Worm (Caenorhabditis elegans): ENCODE measurements around the gene gpd-2.
A peak's percentile ranks its signal among the peaks of the same experiment; 100 is the strongest.

Gene gpd-2

ce11 chrX:3099832-3100231 is 14.7 kb downstream of the gpd-2 start, which contains the start of gene sec-3 (continued):
- TF ChIP-seq ceh-88 (GFP tag; IDR thresholded peaks at IDR 0.05) (peak; percentile 48; the same call in 1 of the 2 replicates), sup-37 (GFP tag; optimal IDR thresholded peaks at IDR 0.05) (peak; percentile 27), unc-62 (GFP tag; optimal IDR thresholded peaks at IDR 0.05) (no peak), nhr-77 (tag; optimal IDR thresholded peaks at IDR 0.05) (peak; percentile 81), zip-4 (GFP tag; optimal IDR thresholded peaks at IDR 0.05) (peak; percentile 62), pqm-1 (tag; optimal IDR thresholded peaks at IDR 0.05) (no peak), lsy-2 (tag; optimal IDR thresholded peaks at IDR 0.05) (peak; percentile 85 to 89), unc-130 (tag; optimal IDR thresholded peaks at IDR 0.05) (peak; percentile 86), elt-3 (tag; optimal IDR thresholded peaks at IDR 0.05) (peak in 3 of 6 experiments; percentile 27 to 91 (median 45)), C16A3.4 (tag; optimal IDR thresholded peaks at IDR 0.05) (peak; percentile 91), egl-13 (tag; optimal IDR thresholded peaks at IDR 0.05) (peak; percentile 74), hlh-17 (GFP tag; optimal IDR thresholded peaks at IDR 0.05; ENCODE audit: borderline replicate concordance) (no peak), lin-14 (GFP tag; optimal IDR thresholded peaks at IDR 0.05) (peak; percentile 96), nhr-90 (tag; optimal IDR thresholded peaks at IDR 0.05; ENCODE audit: poor library complexity) (peak; percentile 94), lin-35 (GFP tag; optimal IDR thresholded peaks at IDR 0.05) (peak; percentile 74 to 89), ces-1 (GFP tag; optimal IDR thresholded peaks at IDR 0.05) (no peak), fkh-4 (tag; optimal IDR thresholded peaks at IDR 0.05; ENCODE audit: borderline replicate concordance) (peak; percentile 37), efl-3 (GFP tag; optimal IDR thresholded peaks at IDR 0.05) (no peak), lir-3 (tag; optimal IDR thresholded peaks at IDR 0.05; ENCODE audit: poor library complexity) (peak; percentile 62), fkh-8 (tag; optimal IDR thresholded peaks at IDR 0.05) (peak; percentile 67), dsc-1 (tag; optimal IDR thresholded peaks at IDR 0.05) (peak; percentile 92), mep-1 (tag; optimal IDR thresholded peaks at IDR 0.05) (peak; percentile 96), lin-39 (tag; optimal IDR thresholded peaks at IDR 0.05) (peak; percentile 90), blmp-1 (tag; optimal IDR thresholded peaks at IDR 0.05) (peak; percentile 77), xbp-1 (tag; optimal IDR thresholded peaks at IDR 0.05) (peak; percentile 90), elt-2 (tag; optimal IDR thresholded peaks at IDR 0.05) (peak; percentile 85), ceh-8 (GFP tag; optimal IDR thresholded peaks at IDR 0.05) (peak; percentile 66), C34B4.2 (tag; optimal IDR thresholded peaks at IDR 0.05) (no peak), tlp-1 (tag; optimal IDR thresholded peaks at IDR 0.05) (no peak), efl-1 (optimal IDR thresholded peaks at IDR 0.05) (peak; percentile 75 to 79), efl-1 (GFP tag; optimal IDR thresholded peaks at IDR 0.05 in 1 of 2) (peak; percentile 64 to 96)

- no peak for TF ChIP-seq snpc-4 (tag; optimal IDR thresholded peaks at IDR 0.05)
- no peak for TF ChIP-seq nhr-28 (tag; optimal IDR thresholded peaks at IDR 0.05)
- TF ChIP-seq blmp-1 (tag; optimal IDR thresholded peaks at IDR 0.05) = peak; percentile 83
- no peak for TF ChIP-seq efl-1 (optimal IDR thresholded peaks at IDR 0.05)
- peak in 1 of 2 experiments; percentile 10 for TF ChIP-seq efl-1 (GFP tag; optimal IDR thresholded peaks at IDR 0.05 in 1 of 2)
- TF ChIP-seq pqm-1 (tag; optimal IDR thresholded peaks at IDR 0.05) = no peak
Observed at ce11 chrX:3094304-3094703, 20.2 kb downstream of the gpd-2 start, which contains the start of gene wrt-2. TSS of gene wrt-2 (minus strand) at chrX:3094349.

ce11 chrX:3092460-3092859 is 22.0 kb downstream of the gpd-2 start:
- TF ChIP-seq isw-1 (GFP tag; IDR thresholded peaks at IDR 0.05) = no peak
- TF ChIP-seq nhr-71 (tag; optimal IDR thresholded peaks at IDR 0.05) = peak; percentile 12
- TF ChIP-seq nhr-90 (tag; optimal IDR thresholded peaks at IDR 0.05; ENCODE audit: poor library complexity) = peak; percentile 23
- TF ChIP-seq rnt-1 (tag; optimal IDR thresholded peaks at IDR 0.05) = no peak
- TF ChIP-seq blmp-1 (tag; optimal IDR thresholded peaks at IDR 0.05) = no peak

ce11 chrX:3091119-3091746 is 23.3 kb downstream of the gpd-2 start:
- TF ChIP-seq tbx-2 (tag; optimal IDR thresholded peaks at IDR 0.05) (no peak), mep-1 (tag; optimal IDR thresholded peaks at IDR 0.05) (no peak), nhr-85 (tag) (peak; percentile 6), fkh-4 (tag; optimal IDR thresholded peaks at IDR 0.05; ENCODE audit: borderline replicate concordance) (no peak), F16B12.6 (tag; optimal IDR thresholded peaks at IDR 0.05) (no peak)
